Worm (Caenorhabditis elegans): ENCODE measurements around the gene F49F1.12.

The F49F1.12 gene

ce11 chrIV:4167296-4167695, 24.4 kb upstream of the F49F1.12 start:
- no peak for TF ChIP-seq cog-1 (tag; optimal IDR thresholded peaks at IDR 0.05)
- TF ChIP-seq klf-2 (GFP tag; conservative IDR thresholded peaks at IDR 0.05): no peak
- no peak for TF ChIP-seq T22C8.4 (GFP tag; IDR thresholded peaks at IDR 0.05)
- no peak for TF ChIP-seq med-1 (GFP tag; optimal IDR thresholded peaks at IDR 0.05; ENCODE audit: insufficient read depth)
- TF ChIP-seq flt-1 (GFP tag; IDR thresholded peaks at IDR 0.05): no peak
- no peak for TF ChIP-seq tab-1 (GFP tag; IDR thresholded peaks at IDR 0.05)
- no peak for TF ChIP-seq ref-1 (GFP tag; conservative IDR thresholded peaks at IDR 0.05)
- TF ChIP-seq ztf-29 (GFP tag; IDR thresholded peaks at IDR 0.05): no peak
- no peak for TF ChIP-seq ztf-23 (GFP tag; IDR thresholded peaks at IDR 0.05)

ce11 chrIV:4164392-4164791, 21.5 kb upstream of the F49F1.12 start, which contains the start of gene scrm-8:
Gene scrm-8, plus strand, starts transcription at chrIV:4164692.
- no peak for TF ChIP-seq T22C8.4 (GFP tag; IDR thresholded peaks at IDR 0.05)
- no peak for TF ChIP-seq med-1 (GFP tag; optimal IDR thresholded peaks at IDR 0.05; ENCODE audit: insufficient read depth)
- no peak for TF ChIP-seq tab-1 (GFP tag; IDR thresholded peaks at IDR 0.05)
- no peak for TF ChIP-seq flt-1 (GFP tag; IDR thresholded peaks at IDR 0.05)
- TF ChIP-seq ref-1 (GFP tag; conservative IDR thresholded peaks at IDR 0.05): no peak
- no peak for TF ChIP-seq klf-2 (GFP tag; conservative IDR thresholded peaks at IDR 0.05)
- TF ChIP-seq cog-1 (tag; optimal IDR thresholded peaks at IDR 0.05): no peak
- TF ChIP-seq ztf-29 (GFP tag; IDR thresholded peaks at IDR 0.05): no peak
- no peak for TF ChIP-seq ztf-23 (GFP tag; IDR thresholded peaks at IDR 0.05)

- TF ChIP-seq tab-1 (GFP tag; IDR thresholded peaks at IDR 0.05) (no peak), T22C8.4 (GFP tag; IDR thresholded peaks at IDR 0.05) (no peak), ztf-29 (GFP tag; IDR thresholded peaks at IDR 0.05) (no peak), ztf-23 (GFP tag; IDR thresholded peaks at IDR 0.05) (no peak), klf-2 (GFP tag; conservative IDR thresholded peaks at IDR 0.05) (no peak), med-1 (GFP tag; optimal IDR thresholded peaks at IDR 0.05; ENCODE audit: insufficient read depth) (no peak), flt-1 (GFP tag; IDR thresholded peaks at IDR 0.05) (no peak), cog-1 (tag; optimal IDR thresholded peaks at IDR 0.05) (no peak), ref-1 (GFP tag; conservative IDR thresholded peaks at IDR 0.05) (no peak)
Measured at ce11 chrIV:4162121-4162520, 19.2 kb upstream of the F49F1.12 start, which contains the start of gene scrm-5. Gene scrm-5, plus strand, starts transcription at chrIV:4162421.

ce11 chrIV:4154641-4155040, 11.8 kb upstream of the F49F1.12 start, which contains the start of gene K08D10.14:
Gene K08D10.14, plus strand, starts transcription at chrIV:4154941.
- no peak for TF ChIP-seq klf-2 (GFP tag; conservative IDR thresholded peaks at IDR 0.05)
- no peak for TF ChIP-seq ztf-23 (GFP tag; IDR thresholded peaks at IDR 0.05)
- no peak for TF ChIP-seq T22C8.4 (GFP tag; IDR thresholded peaks at IDR 0.05)
- no peak for TF ChIP-seq ref-1 (GFP tag; conservative IDR thresholded peaks at IDR 0.05)
- no peak for TF ChIP-seq tab-1 (GFP tag; IDR thresholded peaks at IDR 0.05)
- no peak for TF ChIP-seq flt-1 (GFP tag; IDR thresholded peaks at IDR 0.05)
- TF ChIP-seq ztf-29 (GFP tag; IDR thresholded peaks at IDR 0.05): no peak
- TF ChIP-seq cog-1 (tag; optimal IDR thresholded peaks at IDR 0.05): no peak

- TF ChIP-seq cog-1 (tag; optimal IDR thresholded peaks at IDR 0.05): no peak
- TF ChIP-seq T22C8.4 (GFP tag; IDR thresholded peaks at IDR 0.05): no peak
- TF ChIP-seq ztf-23 (GFP tag; IDR thresholded peaks at IDR 0.05): no peak
- TF ChIP-seq ref-1 (GFP tag; conservative IDR thresholded peaks at IDR 0.05): no peak
- no peak for TF ChIP-seq med-1 (GFP tag; optimal IDR thresholded peaks at IDR 0.05; ENCODE audit: insufficient read depth)
- no peak for TF ChIP-seq klf-2 (GFP tag; conservative IDR thresholded peaks at IDR 0.05)
- no peak for TF ChIP-seq ztf-29 (GFP tag; IDR thresholded peaks at IDR 0.05)
- TF ChIP-seq flt-1 (GFP tag; IDR thresholded peaks at IDR 0.05): no peak
- no peak for TF ChIP-seq tab-1 (GFP tag; IDR thresholded peaks at IDR 0.05)
Measured at ce11 chrIV:4152143-4152542, 9.3 kb upstream of the F49F1.12 start, which contains the start of the genes K08D10.10 and R07C12.1. Gene K08D10.10, plus strand, starts transcription at chrIV:4152235. Gene R07C12.1, plus strand, starts transcription at chrIV:4152456.

ce11 chrIV:4150138-4150537, 7.3 kb upstream of the F49F1.12 start:
- no peak for TF ChIP-seq T22C8.4 (GFP tag; IDR thresholded peaks at IDR 0.05)
- no peak for TF ChIP-seq ztf-29 (GFP tag; IDR thresholded peaks at IDR 0.05)
- no peak for TF ChIP-seq klf-2 (GFP tag; conservative IDR thresholded peaks at IDR 0.05)
- no peak for TF ChIP-seq cog-1 (tag; optimal IDR thresholded peaks at IDR 0.05)
- TF ChIP-seq med-1 (GFP tag; optimal IDR thresholded peaks at IDR 0.05; ENCODE audit: insufficient read depth): no peak
- TF ChIP-seq tab-1 (GFP tag; IDR thresholded peaks at IDR 0.05): no peak
- TF ChIP-seq ref-1 (GFP tag; conservative IDR thresholded peaks at IDR 0.05): no peak

- TF ChIP-seq cog-1 (tag; optimal IDR thresholded peaks at IDR 0.05): no peak
Measured at ce11 chrIV:4147891-4148290, 5.0 kb upstream of the F49F1.12 start.

ce11 chrIV:4144784-4145183, 1.9 kb upstream of the F49F1.12 start, which contains the start of gene R07C12.3:
Gene R07C12.3, plus strand, starts transcription at chrIV:4145084.
- TF ChIP-seq ztf-29 (GFP tag; IDR thresholded peaks at IDR 0.05): no peak
- no peak for TF ChIP-seq ztf-23 (GFP tag; IDR thresholded peaks at IDR 0.05)
- TF ChIP-seq flt-1 (GFP tag; IDR thresholded peaks at IDR 0.05): no peak
- no peak for TF ChIP-seq klf-2 (GFP tag; conservative IDR thresholded peaks at IDR 0.05)
- TF ChIP-seq T22C8.4 (GFP tag; IDR thresholded peaks at IDR 0.05): no peak
- TF ChIP-seq med-1 (GFP tag; optimal IDR thresholded peaks at IDR 0.05; ENCODE audit: insufficient read depth): no peak

- TF ChIP-seq klf-2 (GFP tag; conservative IDR thresholded peaks at IDR 0.05) (no peak), tab-1 (GFP tag; IDR thresholded peaks at IDR 0.05) (no peak), med-1 (GFP tag; optimal IDR thresholded peaks at IDR 0.05; ENCODE audit: insufficient read depth) (no peak)
Measured at ce11 chrIV:4141311-4141710, 1.6 kb downstream of the F49F1.12 start, which contains the start of gene F49F1.11. Gene F49F1.11, minus strand, starts transcription at chrIV:4141411.

- TF ChIP-seq cog-1 (tag; optimal IDR thresholded peaks at IDR 0.05) (no peak), ztf-23 (GFP tag; IDR thresholded peaks at IDR 0.05) (no peak), klf-2 (GFP tag; conservative IDR thresholded peaks at IDR 0.05) (no peak), T22C8.4 (GFP tag; IDR thresholded peaks at IDR 0.05) (no peak), med-1 (GFP tag; optimal IDR thresholded peaks at IDR 0.05; ENCODE audit: insufficient read depth) (no peak)
Measured at ce11 chrIV:4140265-4140664, 2.6 kb downstream of the F49F1.12 start, which contains the start of gene F49F1.18. Gene F49F1.18, minus strand, starts transcription at chrIV:4140365.

All from whole organism, midembryonic.